Fruit fly (Drosophila melanogaster) whole organism, embryonic: ENCODE measurements around the gene lin-52.

Source experiments
- Awh ChIP-seq: fragments of 200-800 bp; sonication (Bioruptor generic); IDR thresholded peaks from 2 replicates; pipeline ENCODE4, ENCODE4 v1.3.6; 2022; ENCODE audit warnings: missing biosample characterization, missing genetic modification characterization
- CG11247 ChIP-seq: fragments of 200-800 bp; sonication (Bioruptor generic); IDR thresholded peaks from 2 replicates; pipeline ENCODE4 v1.3.6; 2022; ENCODE audit warnings: missing biosample characterization, missing genetic modification characterization
- CG11504 ChIP-seq: fragments of 200-800 bp; sonication (Bioruptor generic); optimal IDR thresholded peaks from 3 replicates; lab custom pipeline; 2019; ENCODE audit warnings: missing biosample characterization, mild to moderate bottlenecking, missing genetic modification characterization, moderate library complexity
- CG11560 ChIP-seq: fragments of 200-800 bp; sonication (Bioruptor generic); IDR thresholded peaks from 3 replicates; pipeline ENCODE4 v1.3.6; 2022; ENCODE audit warnings: missing biosample characterization, missing genetic modification characterization
- CG12071 ChIP-seq: fragments of 200-800 bp; sonication (Bioruptor generic); optimal IDR thresholded peaks from 3 replicates; lab custom pipeline; 2018; ENCODE audit warnings: missing biosample characterization, mild to moderate bottlenecking, missing genetic modification characterization
- CG12219 ChIP-seq: fragments of 200-800 bp; sonication (Bioruptor generic); optimal IDR thresholded peaks from 3 replicates; lab custom pipeline; 2018; ENCODE audit warnings: missing biosample characterization, mild to moderate bottlenecking, missing genetic modification characterization
- CG12391 ChIP-seq: fragments of 200-800 bp; sonication (Bioruptor generic); optimal IDR thresholded peaks from 3 replicates; lab custom pipeline; 2018; ENCODE audit warnings: missing biosample characterization, mild to moderate bottlenecking, missing genetic modification characterization, moderate library complexity
- CG12744 ChIP-seq: fragments of 200-800 bp; sonication (Bioruptor generic); optimal IDR thresholded peaks from 2 replicates; lab custom pipeline; 2016; ENCODE audit warnings: missing biosample characterization, missing genetic modification characterization
- CG14667 ChIP-seq: fragments of 200-800 bp; sonication (Bioruptor generic); IDR thresholded peaks from 2 replicates; pipeline ENCODE4 v1.3.6; 2022; ENCODE audit warnings: missing biosample characterization, missing genetic modification characterization
- CG1529 ChIP-seq: fragments of 200-800 bp; sonication (Bioruptor generic); optimal IDR thresholded peaks from 3 replicates; lab custom pipeline; 2018; ENCODE audit warnings: missing biosample characterization, missing genetic modification characterization
- CG15601 ChIP-seq: fragments of 200-800 bp; sonication (Bioruptor generic); optimal IDR thresholded peaks from 3 replicates; lab custom pipeline; 2019; ENCODE audit warnings: missing biosample characterization, mild to moderate bottlenecking, missing genetic modification characterization, moderate library complexity
- CG15696 ChIP-seq: fragments of 200-800 bp; sonication (Bioruptor generic); optimal IDR thresholded peaks from 2 replicates; lab custom pipeline; 2019; ENCODE audit warnings: missing biosample characterization, mild to moderate bottlenecking, missing genetic modification characterization, moderate library complexity
- CG17829 ChIP-seq: fragments of 200-800 bp; optimal IDR thresholded peaks from 2 replicates; lab custom pipeline; 2019; ENCODE audit warnings: missing biosample characterization, mild to moderate bottlenecking, missing genetic modification characterization, moderate library complexity
- CG18599 ChIP-seq: fragments of 200-800 bp; sonication (Bioruptor generic); optimal IDR thresholded peaks from 3 replicates; lab custom pipeline; 2017; ENCODE audit warnings: missing biosample characterization, missing genetic modification characterization, mild to moderate bottlenecking, moderate library complexity, missing genetic modification reagents
- CG2116 ChIP-seq: fragments of 200-800 bp; sonication (Bioruptor generic); optimal IDR thresholded peaks from 3 replicates; lab custom pipeline; 2018; ENCODE audit warnings: missing biosample characterization, mild to moderate bottlenecking, missing genetic modification characterization
- CG2202 ChIP-seq: fragments of 200-800 bp; sonication (Bioruptor generic); optimal IDR thresholded peaks from 2 replicates; lab custom pipeline; 2018; ENCODE audit warnings: missing biosample characterization, mild to moderate bottlenecking, missing genetic modification characterization
- CG2875 ChIP-seq: fragments of 200-800 bp; sonication (Bioruptor generic); optimal IDR thresholded peaks from 2 replicates; lab custom pipeline; 2017; ENCODE audit warnings: missing biosample characterization, mild to moderate bottlenecking, missing genetic modification characterization, missing genetic modification reagents
- CG33213 ChIP-seq: fragments of 200-800 bp; sonication (Bioruptor generic); optimal IDR thresholded peaks from 3 replicates; lab custom pipeline; 2016; ENCODE audit warnings: missing biosample characterization, missing genetic modification characterization
- CG34422 ChIP-seq: fragments of 200-800 bp; sonication (Bioruptor generic); IDR thresholded peaks from 3 replicates; pipeline ENCODE4 v1.3.6; 2022; ENCODE audit warnings: missing biosample characterization, missing genetic modification characterization
- CG4282 ChIP-seq: fragments of 200-800 bp; sonication (Bioruptor generic); optimal IDR thresholded peaks from 2 replicates; lab custom pipeline; 2016; ENCODE audit warnings: missing biosample characterization, missing genetic modification characterization
- CG8478 ChIP-seq: fragments of >200 bp; optimal IDR thresholded peaks from 2 replicates; lab custom pipeline; 2018
- CG9932 ChIP-seq: fragments of 200-800 bp; sonication (Bioruptor generic); IDR thresholded peaks from 2 replicates; pipeline ENCODE4 v1.3.6; 2022; ENCODE audit warnings: missing biosample characterization, missing genetic modification characterization
- Camta ChIP-seq: fragments of 200-800 bp; sonication (Bioruptor generic); optimal IDR thresholded peaks from 2 replicates; lab custom pipeline; 2016; ENCODE audit warnings: missing biosample characterization, missing genetic modification characterization
- CkIIα-i1 ChIP-seq: fragments of 200-800 bp; sonication (Bioruptor generic); IDR thresholded peaks from 2 replicates; pipeline ENCODE4 v1.3.6; 2022; ENCODE audit warnings: missing biosample characterization, missing genetic modification characterization
- D19A ChIP-seq: fragments of 200-800 bp; optimal IDR thresholded peaks from 3 replicates; lab custom pipeline; 2019; ENCODE audit warnings: missing biosample characterization, mild to moderate bottlenecking, missing genetic modification characterization, moderate library complexity
- Dll ChIP-seq: fragments of 200-800 bp; sonication (Bioruptor generic); IDR thresholded peaks from 4 replicates; pipeline ENCODE4 v1.3.6; 2022; ENCODE audit warnings: missing biosample characterization, missing genetic modification characterization; ENCODE audit not compliant: partially characterized antibody
- GATAe ChIP-seq: fragments of 200-800 bp; sonication (Bioruptor generic); conservative IDR thresholded peaks from 2 replicates; pipeline ENCODE4 v1.3.6; 2022; ENCODE audit warnings: missing biosample characterization, missing genetic modification characterization
- HHEX ChIP-seq: fragments of 200-800 bp; sonication (Bioruptor generic); optimal IDR thresholded peaks from 3 replicates; lab custom pipeline; 2017; ENCODE audit warnings: missing biosample characterization, mild to moderate bottlenecking, missing genetic modification characterization, missing genetic modification reagents
- Hsf ChIP-seq: fragments of 200-800 bp; sonication (Bioruptor generic); optimal IDR thresholded peaks from 3 replicates; lab custom pipeline; 2016; ENCODE audit warnings: missing biosample characterization, missing genetic modification characterization
- Mrtf ChIP-seq: fragments of 200-800 bp; sonication (Bioruptor generic); IDR thresholded peaks from 3 replicates; pipeline ENCODE4 v1.3.6; 2022; ENCODE audit warnings: missing biosample characterization, missing genetic modification characterization
- Poxn ChIP-seq: fragments of 200-800 bp; sonication (Bioruptor generic); IDR thresholded peaks from 2 replicates; pipeline ENCODE4 v1.3.6; 2022; ENCODE audit warnings: missing biosample characterization, missing genetic modification characterization
- Tbp ChIP-seq: fragments of >200 bp; optimal IDR thresholded peaks from 2 replicates; lab custom pipeline; 2018; ENCODE audit warnings: missing biosample characterization, missing genetic modification characterization
- Xrp1 ChIP-seq: fragments of 200-800 bp; sonication (Bioruptor generic); IDR thresholded peaks from 2 replicates; pipeline ENCODE4 v1.3.6; 2022; ENCODE audit warnings: missing biosample characterization, missing genetic modification characterization
- bab2 ChIP-seq: fragments of 200-800 bp; sonication (Bioruptor generic); optimal IDR thresholded peaks from 2 replicates; lab custom pipeline; 2016; ENCODE audit warnings: missing biosample characterization, missing genetic modification characterization
- chn ChIP-seq: fragments of 200-800 bp; sonication (Bioruptor generic); optimal IDR thresholded peaks from 2 replicates; lab custom pipeline; 2016; ENCODE audit warnings: missing biosample characterization, missing genetic modification characterization
- corto ChIP-seq: fragments of 200-800 bp; sonication (Bioruptor generic); optimal IDR thresholded peaks from 2 replicates; lab custom pipeline; 2016; ENCODE audit warnings: missing biosample characterization, mild to moderate bottlenecking, missing genetic modification characterization, moderate library complexity
- crc ChIP-seq: fragments of 200-800 bp; sonication (Bioruptor generic); optimal IDR thresholded peaks from 2 replicates; lab custom pipeline; 2016; ENCODE audit warnings: missing biosample characterization, missing genetic modification characterization
- cwo ChIP-seq: fragments of 200-800 bp; sonication (Bioruptor generic); optimal IDR thresholded peaks from 3 replicates; lab custom pipeline; 2017; ENCODE audit warnings: missing biosample characterization, missing genetic modification characterization, mild to moderate bottlenecking, moderate library complexity, missing genetic modification reagents
- fd3F ChIP-seq: fragments of 200-800 bp; sonication (Bioruptor generic); optimal IDR thresholded peaks from 2 replicates; lab custom pipeline; 2018; ENCODE audit warnings: missing biosample characterization, mild to moderate bottlenecking, missing genetic modification characterization, moderate library complexity
- gfzf ChIP-seq: fragments of 200-800 bp; sonication (Bioruptor generic); optimal IDR thresholded peaks from 2 replicates; lab custom pipeline; 2016; ENCODE audit warnings: missing biosample characterization, mild to moderate bottlenecking, missing genetic modification characterization, moderate library complexity
- hth ChIP-seq: fragments of >200 bp; optimal IDR thresholded peaks from 2 replicates; lab custom pipeline; 2017; ENCODE audit warnings: inconsistent platforms
- jigr1 ChIP-seq: fragments of 200-800 bp; sonication (Bioruptor generic); IDR thresholded peaks from 3 replicates; pipeline ENCODE4 v1.3.6; 2022; ENCODE audit warnings: missing biosample characterization, missing genetic modification characterization
- kah ChIP-seq: fragments of 200-800 bp; sonication (Bioruptor generic); optimal IDR thresholded peaks from 2 replicates; lab custom pipeline; 2018; ENCODE audit warnings: missing biosample characterization, mild to moderate bottlenecking, missing genetic modification characterization
- knrl ChIP-seq: fragments of 200-800 bp; sonication (Bioruptor generic); IDR thresholded peaks from 3 replicates; pipeline ENCODE4 v1.3.6; 2022; ENCODE audit warnings: missing biosample characterization, missing genetic modification characterization; ENCODE audit not compliant: partially characterized antibody
- lab ChIP-seq: fragments of 200-800 bp; sonication (Bioruptor generic); optimal IDR thresholded peaks from 3 replicates; lab custom pipeline; 2017; ENCODE audit warnings: missing biosample characterization, missing genetic modification characterization, mild to moderate bottlenecking, moderate library complexity, missing genetic modification reagents
- rib ChIP-seq: fragments of 200-800 bp; sonication (Bioruptor generic); IDR thresholded peaks from 2 replicates; pipeline ENCODE4 v1.3.6; 2022; ENCODE audit warnings: missing biosample characterization, missing genetic modification characterization
- row ChIP-seq: fragments of 200-800 bp; sonication (Bioruptor generic); IDR thresholded peaks from 3 replicates; pipeline ENCODE4 v1.3.6; 2022; ENCODE audit warnings: missing biosample characterization, missing genetic modification characterization
- sqz ChIP-seq: fragments of 200-800 bp; sonication (Bioruptor generic); optimal IDR thresholded peaks from 3 replicates; lab custom pipeline; 2018; ENCODE audit warnings: missing biosample characterization, mild to moderate bottlenecking, missing genetic modification characterization
- tap ChIP-seq: fragments of 200-800 bp; optimal IDR thresholded peaks from 3 replicates; lab custom pipeline; 2019; ENCODE audit warnings: missing biosample characterization, mild to moderate bottlenecking, missing genetic modification characterization, moderate library complexity
- twi ChIP-seq: fragments of 200-800 bp; optimal IDR thresholded peaks from 2 replicates; lab custom pipeline; 2019; ENCODE audit warnings: missing biosample characterization, mild to moderate bottlenecking, missing genetic modification characterization, moderate library complexity

The lin-52 gene

DNA sequence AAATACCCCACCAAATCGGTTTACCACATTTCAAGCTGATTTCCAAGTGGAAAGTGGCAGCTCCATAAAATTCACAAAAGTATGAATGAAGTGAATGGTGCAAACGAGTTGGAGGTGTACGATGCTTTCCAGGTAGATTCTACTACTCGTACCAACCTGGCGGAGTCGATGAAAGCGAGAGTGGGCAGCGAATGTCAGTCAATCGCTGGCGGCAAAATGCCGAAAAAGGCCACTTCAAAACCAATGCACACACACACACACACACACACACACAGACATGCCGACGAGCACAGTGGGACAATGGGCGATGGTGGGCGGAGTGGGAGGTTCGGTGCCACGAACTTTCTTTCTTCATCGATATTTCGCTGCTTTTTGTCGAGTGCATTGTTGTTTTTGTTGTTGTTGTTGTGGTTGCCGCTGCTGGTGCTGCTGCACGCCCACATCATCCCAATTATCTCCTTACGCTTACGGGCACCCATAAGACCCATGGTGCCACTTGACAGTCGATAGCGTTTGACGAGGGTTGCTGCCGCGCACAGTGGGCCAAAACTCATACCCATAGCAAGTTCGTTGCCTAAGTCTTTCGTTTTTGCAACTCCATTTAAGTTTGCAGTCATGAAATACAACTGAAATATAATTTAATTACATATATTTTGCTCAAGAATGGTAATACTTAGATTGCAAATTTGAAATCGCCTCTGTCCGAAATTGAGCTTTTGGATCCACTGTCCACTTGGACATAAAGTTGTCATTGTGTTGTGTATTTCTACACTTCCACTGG, 28.7 kb upstream of the lin-52 start (continued):
- no peak for TF ChIP-seq crc
- peak; percentile 55; the same call in 1 of the 2 replicates for TF ChIP-seq Xrp1 (GFP tag; lab: Robert Waterston, UW)
- TF ChIP-seq kah (GFP tag; lab: Kevin White, UChicago) = no peak
- TF ChIP-seq CG2202 (tag; lab: Kevin White, UChicago) = no peak
- TF ChIP-seq HHEX = peak; percentile 8
- no peak for TF ChIP-seq CG2116
- TF ChIP-seq chn (GFP tag; lab: Kevin White, UChicago) = no peak
- TF ChIP-seq lab (GFP tag; lab: Kevin White, UChicago) = peak; percentile 34
- no peak for TF ChIP-seq gfzf (GFP tag; lab: Kevin White, UChicago)
- TF ChIP-seq CG2875 (GFP tag; lab: Kevin White, UChicago) = peak; percentile 52
- TF ChIP-seq CG14667 (GFP tag; lab: Robert Waterston, UW) = no peak
- TF ChIP-seq CG11560 = no peak
- no peak for TF ChIP-seq jigr1 (GFP tag; lab: Robert Waterston, UW)
- TF ChIP-seq D19A (tag; lab: Kevin White, UChicago) = no peak
- no peak for TF ChIP-seq fd3F (GFP tag; lab: Kevin White, UChicago)
- TF ChIP-seq rib (GFP tag; lab: Robert Waterston, UW) = no peak
- TF ChIP-seq CG33213 (GFP tag; lab: Kevin White, UChicago) = no peak
- no peak for TF ChIP-seq CG15696 (tag; lab: Kevin White, UChicago)
- TF ChIP-seq CG12391 = peak; percentile 45
- no peak for TF ChIP-seq bab2 (GFP tag; lab: Kevin White, UChicago)
- TF ChIP-seq CG12744 (GFP tag; lab: Kevin White, UChicago) = no peak
- no peak for TF ChIP-seq twi (tag; lab: Kevin White, UChicago)
- peak; percentile 72 for TF ChIP-seq CG11504
- no peak for TF ChIP-seq Tbp
- no peak for TF ChIP-seq Poxn
- TF ChIP-seq CkIIα-i1 (GFP tag; lab: Robert Waterston, UW) = no peak
- no peak for TF ChIP-seq GATAe
- no peak for TF ChIP-seq Dll (GFP tag; lab: Robert Waterston, UW)
- TF ChIP-seq CG18599 (GFP tag; lab: Kevin White, UChicago) = peak; percentile 15
- TF ChIP-seq CG17829 (tag; lab: Kevin White, UChicago) = peak; percentile 49
- no peak for TF ChIP-seq CG34422
- TF ChIP-seq knrl = no peak
- no peak for TF ChIP-seq Camta (GFP tag; lab: Kevin White, UChicago)
- TF ChIP-seq CG15601 (tag; lab: Kevin White, UChicago) = peak; percentile 1
- peak; percentile 22 for TF ChIP-seq CG12071 (GFP tag; lab: Kevin White, UChicago)
- no peak for TF ChIP-seq CG8478 (lab: Kevin White, UChicago)
- peak; percentile 53 for TF ChIP-seq CG11247 (GFP tag; lab: Robert Waterston, UW)
- no peak for TF ChIP-seq CG4282 (GFP tag; lab: Kevin White, UChicago)
- TF ChIP-seq CG12219 (GFP tag; lab: Kevin White, UChicago) = peak; percentile 36
- TF ChIP-seq Hsf = peak; percentile 18
- TF ChIP-seq sqz = no peak
- TF ChIP-seq CG1529 = peak; percentile 41
- TF ChIP-seq Awh = no peak
- no peak for TF ChIP-seq cwo (GFP tag; lab: Kevin White, UChicago)
- TF ChIP-seq row (GFP tag; lab: Robert Waterston, UW) = peak; percentile 41; the same call in 1 of the 3 replicates
- no peak for TF ChIP-seq Mrtf (GFP tag; lab: Robert Waterston, UW)
- no peak for TF ChIP-seq hth (lab: Kevin White, UChicago)
- TF ChIP-seq tap (tag; lab: Kevin White, UChicago) = peak; percentile 1
- no peak for TF ChIP-seq CG9932 (GFP tag; lab: Robert Waterston, UW)
- TF ChIP-seq corto (GFP tag; lab: Kevin White, UChicago) = no peak
